Worm (Caenorhabditis elegans) whole organism, L3 larva: ENCODE results near the gene T15B12.1.

Experiments
- ZK546.5 ChIP-seq: sonication (generic microtip); optimal IDR thresholded peaks from 2 replicates; lab custom pipeline; 2017; ENCODE audit warnings: missing biosample characterization, missing genetic modification characterization
- ama-1 ChIP-seq: fragments of 150-350 bp; optimal IDR thresholded peaks from 2 replicates; lab custom pipeline; 2018
- egl-27 ChIP-seq: sonication (generic microtip); optimal IDR thresholded peaks from 4 replicates; lab custom pipeline; 2017; ENCODE audit warnings: missing biosample characterization, missing genetic modification reagents, missing genetic modification characterization
- elt-3 ChIP-seq, 3 experiments: fragments of 150-350 bp in 1 of 3; sonication (generic microtip) in 2 of 3; optimal IDR thresholded peaks; 2 replicates in 2 of 3; 4 replicates in 1 of 3; lab custom pipeline; 2014 to 2017; ENCODE audit warnings: missing biosample characterization in 3 of 3, missing genetic modification characterization in 3 of 3
- hmg-11 ChIP-seq: sonication (generic microtip); optimal IDR thresholded peaks from 2 replicates; lab custom pipeline; 2016; ENCODE audit warnings: missing genetic modification characterization, missing compliant biosample characterization
- mdl-1 ChIP-seq: fragments of 150-350 bp; optimal IDR thresholded peaks from 2 replicates; lab custom pipeline; 2014; ENCODE audit warnings: missing biosample characterization, missing genetic modification characterization
- nhr-237 ChIP-seq: fragments of 150-350 bp; optimal IDR thresholded peaks from 2 replicates; lab custom pipeline; 2014; ENCODE audit warnings: missing biosample characterization, missing genetic modification characterization
- nhr-28 ChIP-seq: fragments of 150-350 bp; optimal IDR thresholded peaks from 2 replicates; lab custom pipeline; 2014; ENCODE audit warnings: missing biosample characterization, missing genetic modification characterization
- nhr-77 ChIP-seq: fragments of 150-350 bp; optimal IDR thresholded peaks from 2 replicates; lab custom pipeline; 2014; ENCODE audit warnings: missing biosample characterization, missing genetic modification characterization
- pha-4 ChIP-seq: fragments of 150-350 bp; optimal IDR thresholded peaks from 2 replicates; lab custom pipeline; 2014; ENCODE audit warnings: missing biosample characterization, missing genetic modification reagents, missing genetic modification characterization
- skn-1 ChIP-seq: fragments of 150-350 bp; optimal IDR thresholded peaks from 2 replicates; lab custom pipeline; 2014; ENCODE audit warnings: missing biosample characterization, missing genetic modification characterization
- snpc-4 ChIP-seq: fragments of 150-350 bp; optimal IDR thresholded peaks from 2 replicates; lab custom pipeline; 2014; ENCODE audit warnings: missing biosample characterization, missing genetic modification characterization
- unc-62 ChIP-seq: fragments of 150-350 bp; sonication (generic microtip); optimal IDR thresholded peaks from 4 replicates; lab custom pipeline; 2014; ENCODE audit warnings: missing biosample characterization, missing genetic modification reagents, missing genetic modification characterization

DNA sequence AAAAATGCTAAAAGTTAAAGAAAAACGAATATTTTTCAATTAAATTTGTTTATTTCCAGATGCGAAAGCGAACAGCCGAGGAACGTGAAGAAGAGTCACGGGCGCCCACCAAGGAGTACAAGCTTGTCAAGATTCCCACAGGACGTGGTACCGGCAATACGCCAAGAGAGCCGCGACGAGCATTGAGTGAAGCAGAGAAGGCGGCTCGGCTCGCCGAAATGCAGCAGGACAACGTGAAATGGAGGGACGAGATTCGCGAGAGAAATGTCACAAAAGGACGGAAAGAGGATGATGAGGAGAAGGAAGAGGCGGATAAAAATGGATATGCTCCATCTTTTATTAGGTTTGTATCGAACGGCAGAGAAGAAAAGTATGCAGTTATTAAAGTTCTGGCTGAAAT lies 22.4 kb downstream of the T15B12.1 start:
- no peak for TF ChIP-seq hmg-11 (tag; lab: Kevin White, UChicago)
- TF ChIP-seq nhr-237: no peak
- no peak for TF ChIP-seq mdl-1 (tag; lab: Kevin White, UChicago)
- TF ChIP-seq nhr-28 (tag; lab: Kevin White, UChicago): no peak
- TF ChIP-seq snpc-4 (tag; lab: Kevin White, UChicago): no peak
- no peak for TF ChIP-seq unc-62 (GFP tag; lab: Kevin White, UChicago)
- TF ChIP-seq skn-1 (tag; lab: Kevin White, UChicago): no peak
- no peak for TF ChIP-seq pha-4 (tag; lab: Kevin White, UChicago)
- no peak for TF ChIP-seq ZK546.5 (tag; lab: Kevin White, UChicago)
- no peak for TF ChIP-seq egl-27 (tag; lab: Kevin White, UChicago)
- no peak for TF ChIP-seq ama-1
- no peak for TF ChIP-seq elt-3 (tag; optimal IDR thresholded peaks at IDR 0.05; lab: Kevin White, UChicago)
- no peak for TF ChIP-seq nhr-77
